Worm (Caenorhabditis elegans) whole organism, young adult: Measurements from ENCODE around the gene R04E5.9.

Experiments
- ama-1 ChIP-seq, 3 experiments: fragments of 150-350 bp in 1 of 3; sonication (generic microtip) in 2 of 3; optimal IDR thresholded peaks; 2 replicates each; lab custom pipeline; 2014 to 2018; ENCODE audit warnings: missing biosample characterization in 2 of 3, missing genetic modification characterization in 2 of 3, missing genetic modification reagents in 2 of 3
- aptf-3 ChIP-seq: fragments of 200-800 bp; sonication (Bioruptor generic); IDR thresholded peaks from 2 replicates; pipeline ENCODE4 v1.3.6; 2022; ENCODE audit warnings: missing genetic modification characterization, missing compliant biosample characterization
- attf-6 ChIP-seq: fragments of 200-800 bp; sonication (Bioruptor generic); IDR thresholded peaks from 2 replicates; pipeline ENCODE4 v1.3.6; 2022; ENCODE audit warnings: missing genetic modification reagents, missing genetic modification characterization, missing compliant biosample characterization
- cebp-2 ChIP-seq: fragments of 200-800 bp; sonication (Bioruptor generic); IDR thresholded peaks from 2 replicates; pipeline ENCODE4 v1.3.6; 2022; ENCODE audit warnings: missing genetic modification characterization, missing compliant biosample characterization
- madf-10 ChIP-seq: sonication (generic microtip); optimal IDR thresholded peaks from 2 replicates; lab custom pipeline; 2016; ENCODE audit warnings: mild to moderate bottlenecking, missing genetic modification characterization, missing compliant biosample characterization
- nhr-27 ChIP-seq: fragments of 200-800 bp; sonication (Bioruptor generic); optimal IDR thresholded peaks from 2 replicates; lab custom pipeline; 2018; ENCODE audit warnings: mild to moderate bottlenecking, missing genetic modification characterization, moderate library complexity, missing compliant biosample characterization
- nhr-90 ChIP-seq: sonication (generic microtip); optimal IDR thresholded peaks from 2 replicates; lab custom pipeline; 2016; ENCODE audit warnings: missing genotype, mild to moderate bottlenecking, missing genetic modification characterization, missing compliant biosample characterization
- pha-4 ChIP-seq: fragments of 150-350 bp; sonication (generic microtip); optimal IDR thresholded peaks from 2 replicates; lab custom pipeline; 2014; ENCODE audit warnings: missing biosample characterization, missing genetic modification reagents, missing genetic modification characterization
- snpc-3.4 ChIP-seq: sonication (generic microtip); optimal IDR thresholded peaks from 2 replicates; lab custom pipeline; 2017; ENCODE audit warnings: missing genetic modification characterization, mild to moderate bottlenecking, missing compliant biosample characterization, antibody characterized with exemption, moderate library complexity, missing genotype, missing genetic modification reagents
- unc-130 ChIP-seq: sonication (generic microtip); optimal IDR thresholded peaks from 2 replicates; lab custom pipeline; 2016; ENCODE audit warnings: missing genetic modification reagents, missing genetic modification characterization, missing compliant biosample characterization
- zim-3 ChIP-seq: sonication (generic microtip); optimal IDR thresholded peaks from 2 replicates; lab custom pipeline; 2017; ENCODE audit warnings: mild to moderate bottlenecking, missing genetic modification characterization, moderate library complexity, missing compliant biosample characterization
- ztf-3 ChIP-seq: fragments of 200-800 bp; sonication (Bioruptor generic); optimal IDR thresholded peaks from 2 replicates; lab custom pipeline; 2018; ENCODE audit warnings: mild to moderate bottlenecking, missing genetic modification characterization, missing compliant biosample characterization

ce11 chrX:8784234-8784633 is 26.7 kb downstream of the R04E5.9 start, which contains the start of gene ZK721.3:
- TF ChIP-seq ztf-3 (GFP tag; lab: Kevin White, UChicago) (no peak), nhr-27 (tag; lab: Kevin White, UChicago) (no peak), unc-130 (no peak), snpc-3.4 (tag; lab: Kevin White, UChicago) (no peak), nhr-90 (no peak), attf-6 (no peak), pha-4 (tag; lab: Kevin White, UChicago) (no peak), cebp-2 (GFP tag; lab: Robert Waterston, UW) (no peak), ama-1 (optimal IDR thresholded peaks at IDR 0.05; lab: Kevin White, UChicago) (no peak), ama-1 (GFP tag; optimal IDR thresholded peaks at IDR 0.05; lab: Kevin White, UChicago) (no peak), madf-10 (tag; lab: Kevin White, UChicago) (no peak), zim-3 (no peak), aptf-3 (GFP tag; lab: Robert Waterston, UW) (no peak)
